Worm (Caenorhabditis elegans) whole organism, late embryonic: ENCODE measurements around the gene srh-201.

ENCODE experiments used
- C08G9.2 ChIP-seq: sonication (generic microtip); optimal IDR thresholded peaks from 2 replicates; lab custom pipeline; 2016; ENCODE audit warnings: mild to moderate bottlenecking, missing genetic modification characterization, moderate library complexity, missing compliant biosample characterization
- K09A11.1 ChIP-seq: sonication (generic microtip); optimal IDR thresholded peaks from 2 replicates; lab custom pipeline; 2017; ENCODE audit warnings: antibody characterized with exemption, mild to moderate bottlenecking, missing genetic modification characterization, missing compliant biosample characterization; ENCODE audit not compliant: insufficient read depth
- T23F11.4 ChIP-seq: fragments of 200-800 bp; sonication (Bioruptor generic); optimal IDR thresholded peaks from 2 replicates; lab custom pipeline; 2018; ENCODE audit warnings: mild to moderate bottlenecking, missing genetic modification characterization, missing compliant biosample characterization
- Y22D7AL.16 ChIP-seq: sonication (generic microtip); optimal IDR thresholded peaks from 2 replicates; lab custom pipeline; 2016; ENCODE audit warnings: missing genetic modification characterization, missing compliant biosample characterization
- ahr-1 ChIP-seq: sonication (generic microtip); optimal IDR thresholded peaks from 2 replicates; lab custom pipeline; 2016; ENCODE audit warnings: missing genetic modification characterization, missing compliant biosample characterization
- ama-1 ChIP-seq: fragments of 150-350 bp; optimal IDR thresholded peaks from 2 replicates; lab custom pipeline; 2014
- ceh-2 ChIP-seq: sonication (generic microtip); optimal IDR thresholded peaks from 2 replicates; lab custom pipeline; 2016; ENCODE audit warnings: missing genotype, missing genetic modification characterization, missing compliant biosample characterization
- ceh-24 ChIP-seq: sonication (generic microtip); optimal IDR thresholded peaks from 2 replicates; lab custom pipeline; 2016; ENCODE audit warnings: mild to moderate bottlenecking, missing genetic modification characterization, missing compliant biosample characterization
- ceh-30 ChIP-seq: fragments of 150-350 bp; optimal IDR thresholded peaks from 2 replicates; lab custom pipeline; 2014; ENCODE audit warnings: missing biosample characterization, missing genetic modification characterization
- ceh-34 ChIP-seq: sonication (generic microtip); optimal IDR thresholded peaks from 2 replicates; lab custom pipeline; 2016; ENCODE audit warnings: mild to moderate bottlenecking, missing genetic modification characterization, missing compliant biosample characterization
- ceh-45 ChIP-seq: fragments of 200-800 bp; sonication (Bioruptor generic); IDR thresholded peaks from 2 replicates; pipeline ENCODE4 v1.3.6; 2022; ENCODE audit warnings: missing genetic modification reagents, missing genetic modification characterization, missing compliant biosample characterization
- ceh-6 ChIP-seq: fragments of 200-800 bp; sonication (Bioruptor generic); optimal IDR thresholded peaks from 2 replicates; lab custom pipeline; 2018; ENCODE audit warnings: mild to moderate bottlenecking, missing genetic modification characterization, missing compliant biosample characterization
- dmd-4 ChIP-seq: sonication (generic microtip); optimal IDR thresholded peaks from 2 replicates; lab custom pipeline; 2016; ENCODE audit warnings: borderline replicate concordance, missing genetic modification characterization, missing compliant biosample characterization
- dve-1 ChIP-seq: sonication (generic microtip); optimal IDR thresholded peaks from 2 replicates; lab custom pipeline; 2017; ENCODE audit warnings: antibody characterized with exemption, mild to moderate bottlenecking, missing genetic modification characterization, missing compliant biosample characterization
- elt-4 ChIP-seq: sonication (generic microtip); optimal IDR thresholded peaks from 2 replicates; lab custom pipeline; 2016; ENCODE audit warnings: missing genetic modification characterization, missing compliant biosample characterization
- fkh-10 ChIP-seq: fragments of 150-350 bp; optimal IDR thresholded peaks from 2 replicates; lab custom pipeline; 2014; ENCODE audit warnings: missing biosample characterization, missing genetic modification reagents, missing genetic modification characterization
- fkh-6 ChIP-seq: sonication (generic microtip); optimal IDR thresholded peaks from 2 replicates; lab custom pipeline; 2016; ENCODE audit warnings: missing genetic modification characterization, missing compliant biosample characterization
- hlh-13 ChIP-seq: fragments of 200-800 bp; sonication (Bioruptor generic); optimal IDR thresholded peaks from 2 replicates; lab custom pipeline; 2018; ENCODE audit warnings: mild to moderate bottlenecking, missing genetic modification characterization, missing compliant biosample characterization
- hlh-15 ChIP-seq: sonication (generic microtip); optimal IDR thresholded peaks from 2 replicates; lab custom pipeline; 2016; ENCODE audit warnings: missing genetic modification characterization, missing compliant biosample characterization
- hlh-30 ChIP-seq: sonication (generic microtip); optimal IDR thresholded peaks from 2 replicates; lab custom pipeline; 2017; ENCODE audit warnings: antibody characterized with exemption, missing genetic modification characterization, missing compliant biosample characterization; ENCODE audit not compliant: insufficient read depth
- hlh-8 ChIP-seq: sonication (generic microtip); optimal IDR thresholded peaks from 2 replicates; lab custom pipeline; 2016; ENCODE audit warnings: missing genotype, missing genetic modification characterization, missing compliant biosample characterization
- lim-6 ChIP-seq: sonication (generic microtip); optimal IDR thresholded peaks from 2 replicates; lab custom pipeline; 2016; ENCODE audit warnings: missing genetic modification characterization, missing compliant biosample characterization
- madf-2 ChIP-seq: sonication (generic microtip); optimal IDR thresholded peaks from 2 replicates; lab custom pipeline; 2017; ENCODE audit warnings: missing genetic modification characterization, missing compliant biosample characterization
- mec-3 ChIP-seq: sonication (generic microtip); optimal IDR thresholded peaks from 2 replicates; lab custom pipeline; 2016; ENCODE audit warnings: borderline replicate concordance, missing genetic modification characterization, missing compliant biosample characterization
- nhr-232 ChIP-seq: sonication (generic microtip); optimal IDR thresholded peaks from 2 replicates; lab custom pipeline; 2016; ENCODE audit warnings: missing genetic modification characterization, missing compliant biosample characterization
- npax-4 ChIP-seq: sonication (generic microtip); optimal IDR thresholded peaks from 2 replicates; lab custom pipeline; 2016; ENCODE audit warnings: missing genetic modification characterization, missing compliant biosample characterization
- odd-2 ChIP-seq: sonication (generic microtip); optimal IDR thresholded peaks from 2 replicates; lab custom pipeline; 2017; ENCODE audit warnings: antibody characterized with exemption, mild to moderate bottlenecking, missing genetic modification characterization, missing compliant biosample characterization
- pag-3 ChIP-seq: sonication (generic microtip); optimal IDR thresholded peaks from 2 replicates; lab custom pipeline; 2016; ENCODE audit warnings: missing compliant biosample characterization, missing genetic modification characterization, borderline replicate concordance
- pat-9 ChIP-seq: fragments of 200-800 bp; sonication (Bioruptor generic); optimal IDR thresholded peaks from 2 replicates; lab custom pipeline; 2018; ENCODE audit warnings: mild to moderate bottlenecking, missing genetic modification characterization, moderate library complexity, missing compliant biosample characterization
- pax-1 ChIP-seq: fragments of 150-350 bp; optimal IDR thresholded peaks from 2 replicates; lab custom pipeline; 2014; ENCODE audit warnings: missing biosample characterization, missing genetic modification characterization
- pha-4 ChIP-seq: fragments of 150-350 bp; optimal IDR thresholded peaks from 2 replicates; lab custom pipeline; 2018; ENCODE audit warnings: missing biosample characterization, missing genetic modification reagents, missing genetic modification characterization
- ref-2 ChIP-seq: sonication (generic microtip); optimal IDR thresholded peaks from 2 replicates; lab custom pipeline; 2016; ENCODE audit warnings: missing genetic modification characterization, missing compliant biosample characterization
- rnt-1 ChIP-seq: sonication (generic microtip); optimal IDR thresholded peaks from 2 replicates; lab custom pipeline; 2016; ENCODE audit warnings: missing genetic modification characterization, missing compliant biosample characterization
- sox-4 ChIP-seq: sonication (generic microtip); optimal IDR thresholded peaks from 2 replicates; lab custom pipeline; 2017; ENCODE audit warnings: mild to moderate bottlenecking, missing genetic modification characterization, inconsistent platforms, missing compliant biosample characterization
- tbx-2 ChIP-seq: sonication (generic microtip); optimal IDR thresholded peaks from 2 replicates; lab custom pipeline; 2016; ENCODE audit warnings: missing genetic modification characterization, missing compliant biosample characterization
- tbx-7 ChIP-seq: sonication (generic microtip); optimal IDR thresholded peaks from 2 replicates; lab custom pipeline; 2016; ENCODE audit warnings: missing genotype, missing genetic modification characterization, missing compliant biosample characterization
- ttx-3 ChIP-seq: sonication (generic microtip); optimal IDR thresholded peaks from 2 replicates; lab custom pipeline; 2016; ENCODE audit warnings: missing genetic modification reagents, missing genetic modification characterization, missing compliant biosample characterization
- unc-42 ChIP-seq: sonication (generic microtip); optimal IDR thresholded peaks from 2 replicates; lab custom pipeline; 2016; ENCODE audit warnings: missing genotype, missing genetic modification characterization, missing compliant biosample characterization
- unc-86 ChIP-seq: sonication (generic microtip); optimal IDR thresholded peaks from 2 replicates; lab custom pipeline; 2016; ENCODE audit warnings: missing genetic modification characterization, missing compliant biosample characterization

srh-201 gene

ce11 chrV:9051100-9051499 is 37.4 kb upstream of the srh-201 start, which contains the start of gene C25E10.7:
C25E10.7 (minus strand) TSS chrV:9051200.
- TF ChIP-seq ref-2 (no peak), dmd-4 (tag; lab: Kevin White, UChicago) (no peak), pax-1 (tag; lab: Kevin White, UChicago) (no peak), rnt-1 (tag; lab: Kevin White, UChicago) (no peak), C08G9.2 (tag; lab: Kevin White, UChicago) (no peak), ceh-30 (no peak)

ce11 chrV:9049271-9049670 is 35.6 kb upstream of the srh-201 start:
- TF ChIP-seq ceh-30 (no peak), ceh-45 (GFP tag; lab: Robert Waterston, UW) (no peak), pag-3 (tag; lab: Kevin White, UChicago) (no peak), fkh-10 (GFP tag; lab: Kevin White, UChicago) (no peak), unc-86 (no peak), ceh-24 (tag; lab: Kevin White, UChicago) (no peak), C08G9.2 (tag; lab: Kevin White, UChicago) (no peak), elt-4 (tag; lab: Kevin White, UChicago) (no peak), lim-6 (tag; lab: Kevin White, UChicago) (no peak), T23F11.4 (GFP tag; lab: Kevin White, UChicago) (no peak), odd-2 (tag; lab: Kevin White, UChicago) (no peak), tbx-7 (tag; lab: Kevin White, UChicago) (no peak), madf-2 (no peak), mec-3 (tag; lab: Kevin White, UChicago) (no peak), sox-4 (tag; lab: Kevin White, UChicago) (no peak), dve-1 (no peak), tbx-2 (no peak), nhr-232 (tag; lab: Kevin White, UChicago) (no peak), Y22D7AL.16 (no peak)
- TF ChIP-seq, all 69 proteins: peak for 0

- TF ChIP-seq npax-4 (no peak), nhr-232 (tag; lab: Kevin White, UChicago) (no peak), hlh-8 (tag; lab: Kevin White, UChicago) (no peak), ttx-3 (tag; lab: Kevin White, UChicago) (no peak), pat-9 (tag; lab: Kevin White, UChicago) (no peak), ceh-6 (GFP tag; lab: Kevin White, UChicago) (no peak), fkh-6 (tag; lab: Kevin White, UChicago) (no peak), K09A11.1 (tag; lab: Kevin White, UChicago) (no peak), hlh-30 (tag; lab: Kevin White, UChicago) (no peak), mec-3 (tag; lab: Kevin White, UChicago) (no peak), rnt-1 (tag; lab: Kevin White, UChicago) (no peak), unc-42 (tag; lab: Kevin White, UChicago) (no peak), tbx-2 (no peak), hlh-15 (tag; lab: Kevin White, UChicago) (no peak)
Observed at ce11 chrV:9047555-9048049, 33.9 kb upstream of the srh-201 start, which contains the start of gene C25E10.17. C25E10.17 (minus strand) TSS chrV:9047605.

ce11 chrV:9044871-9045270 is 31.2 kb upstream of the srh-201 start, which contains the start of gene nhr-30:
nhr-30 (plus strand) TSS chrV:9045171.
- TF ChIP-seq ceh-34 (tag; lab: Kevin White, UChicago) (no peak), pat-9 (tag; lab: Kevin White, UChicago) (no peak), K09A11.1 (tag; lab: Kevin White, UChicago) (no peak), pha-4 (no peak), hlh-13 (GFP tag; lab: Kevin White, UChicago) (no peak), odd-2 (tag; lab: Kevin White, UChicago) (no peak), ahr-1 (tag; lab: Kevin White, UChicago) (no peak), hlh-30 (tag; lab: Kevin White, UChicago) (no peak), unc-42 (tag; lab: Kevin White, UChicago) (no peak), ama-1 (no peak), ceh-2 (tag; lab: Kevin White, UChicago) (no peak), fkh-6 (tag; lab: Kevin White, UChicago) (no peak), ref-2 (no peak), lim-6 (tag; lab: Kevin White, UChicago) (no peak)
